Worm (Caenorhabditis elegans) whole organism, late embryonic: ENCODE results near the gene afmd-2.

Source experiments
- K09A11.1 ChIP-seq: sonication (generic microtip); optimal IDR thresholded peaks from 2 replicates; lab custom pipeline; 2017; ENCODE audit warnings: antibody characterized with exemption, mild to moderate bottlenecking, missing genetic modification characterization, missing compliant biosample characterization; ENCODE audit not compliant: insufficient read depth
- T23F11.4 ChIP-seq: fragments of 200-800 bp; sonication (Bioruptor generic); optimal IDR thresholded peaks from 2 replicates; lab custom pipeline; 2018; ENCODE audit warnings: mild to moderate bottlenecking, missing genetic modification characterization, missing compliant biosample characterization
- ama-1 ChIP-seq: fragments of 150-350 bp; optimal IDR thresholded peaks from 2 replicates; lab custom pipeline; 2014
- ceh-14 ChIP-seq: sonication (generic microtip); optimal IDR thresholded peaks from 2 replicates; lab custom pipeline; 2016; ENCODE audit warnings: missing genotype, missing genetic modification characterization, missing compliant biosample characterization
- ceh-18 ChIP-seq: sonication (generic microtip); optimal IDR thresholded peaks from 2 replicates; lab custom pipeline; 2016; ENCODE audit warnings: missing genetic modification characterization, missing compliant biosample characterization
- ceh-19 ChIP-seq: fragments of 200-800 bp; sonication (Bioruptor generic); optimal IDR thresholded peaks from 2 replicates; lab custom pipeline; 2018; ENCODE audit warnings: mild to moderate bottlenecking, missing genetic modification characterization, missing compliant biosample characterization
- ceh-22 ChIP-seq: sonication (generic microtip); optimal IDR thresholded peaks from 2 replicates; lab custom pipeline; 2017; ENCODE audit warnings: missing biosample characterization, missing genetic modification characterization
- ceh-34 ChIP-seq: sonication (generic microtip); optimal IDR thresholded peaks from 2 replicates; lab custom pipeline; 2016; ENCODE audit warnings: mild to moderate bottlenecking, missing genetic modification characterization, missing compliant biosample characterization
- ceh-48 ChIP-seq: sonication (generic microtip); optimal IDR thresholded peaks from 2 replicates; lab custom pipeline; 2016; ENCODE audit warnings: missing genetic modification characterization, inconsistent platforms, missing compliant biosample characterization
- ceh-6 ChIP-seq: fragments of 200-800 bp; sonication (Bioruptor generic); optimal IDR thresholded peaks from 2 replicates; lab custom pipeline; 2018; ENCODE audit warnings: mild to moderate bottlenecking, missing genetic modification characterization, missing compliant biosample characterization
- che-1 ChIP-seq: sonication (generic microtip); optimal IDR thresholded peaks from 2 replicates; lab custom pipeline; 2016; ENCODE audit warnings: mild to moderate bottlenecking, missing genetic modification characterization, missing compliant biosample characterization
- dmd-4 ChIP-seq: sonication (generic microtip); optimal IDR thresholded peaks from 2 replicates; lab custom pipeline; 2016; ENCODE audit warnings: borderline replicate concordance, missing genetic modification characterization, missing compliant biosample characterization
- fax-1 ChIP-seq: sonication (generic microtip); optimal IDR thresholded peaks from 2 replicates; lab custom pipeline; 2016; ENCODE audit warnings: missing genotype, missing genetic modification characterization, missing compliant biosample characterization
- fkh-10 ChIP-seq: fragments of 150-350 bp; optimal IDR thresholded peaks from 2 replicates; lab custom pipeline; 2014; ENCODE audit warnings: missing biosample characterization, missing genetic modification reagents, missing genetic modification characterization
- fkh-6 ChIP-seq: sonication (generic microtip); optimal IDR thresholded peaks from 2 replicates; lab custom pipeline; 2016; ENCODE audit warnings: missing genetic modification characterization, missing compliant biosample characterization
- hlh-13 ChIP-seq: fragments of 200-800 bp; sonication (Bioruptor generic); optimal IDR thresholded peaks from 2 replicates; lab custom pipeline; 2018; ENCODE audit warnings: mild to moderate bottlenecking, missing genetic modification characterization, missing compliant biosample characterization
- hlh-30 ChIP-seq: sonication (generic microtip); optimal IDR thresholded peaks from 2 replicates; lab custom pipeline; 2017; ENCODE audit warnings: antibody characterized with exemption, missing genetic modification characterization, missing compliant biosample characterization; ENCODE audit not compliant: insufficient read depth
- lim-6 ChIP-seq: sonication (generic microtip); optimal IDR thresholded peaks from 2 replicates; lab custom pipeline; 2016; ENCODE audit warnings: missing genetic modification characterization, missing compliant biosample characterization
- lin-11 ChIP-seq: fragments of 200-800 bp; sonication (Bioruptor generic); optimal IDR thresholded peaks from 2 replicates; lab custom pipeline; 2018; ENCODE audit warnings: mild to moderate bottlenecking, missing genetic modification characterization, missing compliant biosample characterization
- nfya-1 ChIP-seq: sonication (generic microtip); optimal IDR thresholded peaks from 2 replicates; lab custom pipeline; 2017; ENCODE audit warnings: missing genetic modification characterization, mild to moderate bottlenecking, missing compliant biosample characterization, antibody characterized with exemption, moderate library complexity
- nhr-11 ChIP-seq: fragments of 150-350 bp; optimal IDR thresholded peaks from 2 replicates; lab custom pipeline; 2014; ENCODE audit warnings: missing biosample characterization, missing genetic modification characterization
- npax-4 ChIP-seq: sonication (generic microtip); optimal IDR thresholded peaks from 2 replicates; lab custom pipeline; 2016; ENCODE audit warnings: missing genetic modification characterization, missing compliant biosample characterization
- odd-2 ChIP-seq: sonication (generic microtip); optimal IDR thresholded peaks from 2 replicates; lab custom pipeline; 2017; ENCODE audit warnings: antibody characterized with exemption, mild to moderate bottlenecking, missing genetic modification characterization, missing compliant biosample characterization
- pag-3 ChIP-seq: sonication (generic microtip); optimal IDR thresholded peaks from 2 replicates; lab custom pipeline; 2016; ENCODE audit warnings: missing compliant biosample characterization, missing genetic modification characterization, borderline replicate concordance
- pat-9 ChIP-seq: fragments of 200-800 bp; sonication (Bioruptor generic); optimal IDR thresholded peaks from 2 replicates; lab custom pipeline; 2018; ENCODE audit warnings: mild to moderate bottlenecking, missing genetic modification characterization, moderate library complexity, missing compliant biosample characterization
- pqm-1 ChIP-seq: sonication (generic microtip); optimal IDR thresholded peaks from 2 replicates; lab custom pipeline; 2016; ENCODE audit warnings: missing genetic modification characterization, missing compliant biosample characterization
- pros-1 ChIP-seq: fragments of 150-350 bp; optimal IDR thresholded peaks from 2 replicates; lab custom pipeline; 2014; ENCODE audit warnings: missing biosample characterization, missing genetic modification reagents, missing genetic modification characterization
- ref-2 ChIP-seq: sonication (generic microtip); optimal IDR thresholded peaks from 2 replicates; lab custom pipeline; 2016; ENCODE audit warnings: missing genetic modification characterization, missing compliant biosample characterization
- sox-2 ChIP-seq: fragments of 200-800 bp; sonication (Bioruptor generic); IDR thresholded peaks from 2 replicates; pipeline ENCODE4 v1.3.6; 2022; ENCODE audit warnings: missing genetic modification reagents, missing genetic modification characterization, missing compliant biosample characterization
- sox-4 ChIP-seq: sonication (generic microtip); optimal IDR thresholded peaks from 2 replicates; lab custom pipeline; 2017; ENCODE audit warnings: mild to moderate bottlenecking, missing genetic modification characterization, inconsistent platforms, missing compliant biosample characterization
- tbx-2 ChIP-seq: sonication (generic microtip); optimal IDR thresholded peaks from 2 replicates; lab custom pipeline; 2016; ENCODE audit warnings: missing genetic modification characterization, missing compliant biosample characterization
- tbx-7 ChIP-seq: sonication (generic microtip); optimal IDR thresholded peaks from 2 replicates; lab custom pipeline; 2016; ENCODE audit warnings: missing genotype, missing genetic modification characterization, missing compliant biosample characterization
- ttx-3 ChIP-seq: sonication (generic microtip); optimal IDR thresholded peaks from 2 replicates; lab custom pipeline; 2016; ENCODE audit warnings: missing genetic modification reagents, missing genetic modification characterization, missing compliant biosample characterization
- unc-3 ChIP-seq, 2 experiments: fragments of 200-800 bp in 1 of 2; sonication (Bioruptor generic) in 1 of 2; sonication (generic microtip) in 1 of 2; conservative IDR thresholded peaks in 1 of 2; optimal IDR thresholded peaks in 1 of 2; 2 replicates each; pipeline versions ENCODE4 v1.3.6 to Lab custom; 2016 to 2022; ENCODE audit warnings: missing compliant biosample characterization in 2 of 2, missing genetic modification characterization in 2 of 2, missing genetic modification reagents in 1 of 2
- unc-42 ChIP-seq: sonication (generic microtip); optimal IDR thresholded peaks from 2 replicates; lab custom pipeline; 2016; ENCODE audit warnings: missing genotype, missing genetic modification characterization, missing compliant biosample characterization
- unc-55 ChIP-seq: sonication (generic microtip); optimal IDR thresholded peaks from 2 replicates; lab custom pipeline; 2017; ENCODE audit warnings: missing biosample characterization, missing genetic modification reagents, missing genetic modification characterization
- unc-86 ChIP-seq: sonication (generic microtip); optimal IDR thresholded peaks from 2 replicates; lab custom pipeline; 2016; ENCODE audit warnings: missing genetic modification characterization, missing compliant biosample characterization
- zip-5 ChIP-seq: sonication (generic microtip); optimal IDR thresholded peaks from 2 replicates; lab custom pipeline; 2016; ENCODE audit warnings: missing genetic modification characterization, missing compliant biosample characterization
- ztf-16 ChIP-seq: sonication (generic microtip); optimal IDR thresholded peaks from 2 replicates; lab custom pipeline; 2017; ENCODE audit warnings: missing genetic modification characterization, missing compliant biosample characterization

afmd-2 gene

ce11 chrIV:13492271-13492670 is 16.8 kb upstream of the afmd-2 start, which contains the start of gene Y45F10A.7:
Gene Y45F10A.7 (plus strand): TSS chrIV:13492571.
- TF ChIP-seq unc-42 (tag; lab: Kevin White, UChicago) (no peak), unc-55 (GFP tag; lab: Kevin White, UChicago) (no peak), pat-9 (tag; lab: Kevin White, UChicago) (no peak), ceh-48 (no peak), zip-5 (tag; lab: Kevin White, UChicago) (no peak), ceh-22 (tag; lab: Kevin White, UChicago) (no peak), ref-2 (tag; lab: Kevin White, UChicago) (no peak), sox-2 (GFP tag; lab: Robert Waterston, UW) (no peak), dmd-4 (no peak), fkh-6 (tag; lab: Kevin White, UChicago) (no peak), K09A11.1 (tag; lab: Kevin White, UChicago) (no peak), ceh-19 (no peak), unc-3 (GFP tag; conservative IDR thresholded peaks at IDR 0.05; lab: Robert Waterston, UW) (no peak), unc-3 (tag; optimal IDR thresholded peaks at IDR 0.05; lab: Kevin White, UChicago) (no peak), pros-1 (tag; lab: Kevin White, UChicago) (no peak), hlh-30 (tag; lab: Kevin White, UChicago) (no peak), pqm-1 (tag; lab: Kevin White, UChicago) (no peak)

- TF ChIP-seq ttx-3 (tag; lab: Kevin White, UChicago) = no peak
- TF ChIP-seq lin-11 (tag; lab: Kevin White, UChicago) = no peak
- no peak for TF ChIP-seq ztf-16 (tag; lab: Kevin White, UChicago)
- no peak for TF ChIP-seq tbx-2 (tag; lab: Kevin White, UChicago)
- no peak for TF ChIP-seq nfya-1 (tag; lab: Kevin White, UChicago)
- no peak for TF ChIP-seq npax-4 (tag; lab: Kevin White, UChicago)
- TF ChIP-seq K09A11.1 (tag; lab: Kevin White, UChicago) = no peak
- no peak for TF ChIP-seq ceh-18
- no peak for TF ChIP-seq odd-2 (tag; lab: Kevin White, UChicago)
- no peak for TF ChIP-seq lim-6 (tag; lab: Kevin White, UChicago)
- TF ChIP-seq unc-86 (tag; lab: Kevin White, UChicago) = no peak
- no peak for TF ChIP-seq hlh-13 (GFP tag; lab: Kevin White, UChicago)
- no peak for TF ChIP-seq ceh-14 (tag; lab: Kevin White, UChicago)
- no peak for TF ChIP-seq unc-3 (GFP tag; conservative IDR thresholded peaks at IDR 0.05; lab: Robert Waterston, UW)
- no peak for TF ChIP-seq unc-3 (tag; optimal IDR thresholded peaks at IDR 0.05; lab: Kevin White, UChicago)
- no peak for TF ChIP-seq pag-3
These were observed 15.3 kb upstream of the afmd-2 start for ce11 chrIV:13493719-13494118.

- TF ChIP-seq fax-1 = no peak
- TF ChIP-seq ztf-16 (tag; lab: Kevin White, UChicago) = no peak
- TF ChIP-seq unc-86 (tag; lab: Kevin White, UChicago) = no peak
- TF ChIP-seq sox-4 (tag; lab: Kevin White, UChicago) = no peak
- no peak for TF ChIP-seq ceh-6 (GFP tag; lab: Kevin White, UChicago)
- no peak for TF ChIP-seq npax-4 (tag; lab: Kevin White, UChicago)
- TF ChIP-seq ama-1 = no peak
- no peak for TF ChIP-seq nfya-1 (tag; lab: Kevin White, UChicago)
- no peak for TF ChIP-seq ceh-34 (tag; lab: Kevin White, UChicago)
- no peak for TF ChIP-seq tbx-7 (tag; lab: Kevin White, UChicago)
- TF ChIP-seq unc-3 (GFP tag; conservative IDR thresholded peaks at IDR 0.05; lab: Robert Waterston, UW) = no peak
- no peak for TF ChIP-seq unc-3 (tag; optimal IDR thresholded peaks at IDR 0.05; lab: Kevin White, UChicago)
- TF ChIP-seq unc-55 (GFP tag; lab: Kevin White, UChicago) = no peak
- TF ChIP-seq nhr-11 (tag; lab: Kevin White, UChicago) = no peak
- no peak for TF ChIP-seq T23F11.4
- TF ChIP-seq che-1 (tag; lab: Kevin White, UChicago) = no peak
- no peak for TF ChIP-seq lim-6 (tag; lab: Kevin White, UChicago)
- no peak for TF ChIP-seq fkh-10 (GFP tag; lab: Kevin White, UChicago)
These were observed 6.1 kb upstream of the afmd-2 start, which contains the start of gene tbc-9 for ce11 chrIV:13502806-13503363. Gene tbc-9 (minus strand): TSS chrIV:13502856.
